Fruit fly (Drosophila melanogaster): ENCODE measurements around the gene CG5916.

Gene CG5916

DNA sequence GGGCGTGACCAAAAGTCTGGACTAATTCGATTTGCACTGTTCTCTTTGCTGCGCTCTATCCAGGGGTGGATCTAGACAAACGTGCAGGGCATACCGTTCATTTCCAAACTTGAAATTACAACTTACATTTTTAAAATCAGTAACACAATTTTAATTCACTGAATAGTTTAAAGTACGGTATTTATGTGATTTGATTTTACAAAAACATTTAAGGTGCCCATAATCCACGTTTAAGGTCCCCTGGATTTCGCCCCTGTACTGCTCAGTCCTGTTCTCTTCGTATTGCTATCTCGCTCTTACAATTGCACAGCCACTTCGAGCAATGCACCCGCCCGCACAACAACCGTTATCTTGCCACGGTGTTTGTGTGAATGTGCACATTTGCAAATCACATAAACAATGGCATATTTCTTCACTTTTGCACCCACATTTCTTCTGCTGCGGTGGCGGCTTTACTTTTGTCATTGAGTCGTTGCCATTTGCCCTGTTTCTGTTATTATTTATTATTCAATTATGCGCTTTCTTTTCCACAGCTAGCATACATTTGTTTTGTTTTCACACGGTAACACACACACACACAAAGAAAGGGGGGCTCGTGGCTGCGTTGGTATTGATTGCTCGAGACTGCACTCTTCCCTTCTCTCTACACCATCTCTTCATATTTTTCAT lies 49.0 kb upstream of the CG5916 start (continued):
- TF ChIP-seq stwl (tag; optimal IDR thresholded peaks at IDR 0.05), result peak; percentile 43
- TF ChIP-seq Sin3A (optimal IDR thresholded peaks at IDR 0.05), result no peak
- peak; percentile 72 for TF ChIP-seq Aef1 (GFP tag; IDR thresholded peaks at IDR 0.05)
- no peak for TF ChIP-seq sd (tag; optimal IDR thresholded peaks at IDR 0.05)
- TF ChIP-seq gcm (GFP tag; optimal IDR thresholded peaks at IDR 0.05), result peak; percentile 63
- TF ChIP-seq jing (GFP tag; optimal IDR thresholded peaks at IDR 0.05), result peak; percentile 60
- peak; percentile 96 for TF ChIP-seq lbe (GFP tag; optimal IDR thresholded peaks at IDR 0.05)
- TF ChIP-seq CG6689 (GFP tag; IDR thresholded peaks at IDR 0.05), result peak; percentile 85
- TF ChIP-seq CrebB (tag; optimal IDR thresholded peaks at IDR 0.05), result peak; percentile 39
- peak; percentile 66 for TF ChIP-seq ssp (GFP tag; IDR thresholded peaks at IDR 0.05)
- no peak for TF ChIP-seq bbx (GFP tag; IDR thresholded peaks at IDR 0.05; ENCODE audit: partially characterized antibody)
- peak; percentile 89 for TF ChIP-seq ci (GFP tag; IDR thresholded peaks at IDR 0.05)
- TF ChIP-seq CG43689 (GFP tag; IDR thresholded peaks at IDR 0.05), result 0 out of 2 replicates have a peak, but pooled peaks have one; percentile 15
- TF ChIP-seq jigr1 (GFP tag; IDR thresholded peaks at IDR 0.05), result peak; percentile 75; the same call in 2 of the 3 replicates
- TF ChIP-seq CG13287 (GFP tag; IDR thresholded peaks at IDR 0.05; ENCODE audit: partially characterized antibody), result no peak
- TF ChIP-seq HmgZ (tag; optimal IDR thresholded peaks at IDR 0.05), result peak; percentile 52
- TF ChIP-seq B-H1 (GFP tag; IDR thresholded peaks at IDR 0.05), result peak; percentile 53
- peak; percentile 62; the same call in 1 of the 2 replicates for TF ChIP-seq sens-2 (GFP tag; IDR thresholded peaks at IDR 0.05)
- peak; percentile 58; the same call in 1 of the 3 replicates for TF ChIP-seq gce (GFP tag; IDR thresholded peaks at IDR 0.05)
- peak; percentile 54; the same call in 1 of the 2 replicates for TF ChIP-seq CG11085 (GFP tag; IDR thresholded peaks at IDR 0.05)
- peak; percentile 62 for TF ChIP-seq CG18599 (GFP tag; optimal IDR thresholded peaks at IDR 0.05)
- TF ChIP-seq tio (GFP tag; optimal IDR thresholded peaks at IDR 0.05), result peak; percentile 20
- no peak for TF ChIP-seq crp (GFP tag; optimal IDR thresholded peaks at IDR 0.05)
- peak; percentile 60 for TF ChIP-seq ac (GFP tag; optimal IDR thresholded peaks at IDR 0.05)
- peak; percentile 70 for TF ChIP-seq Max (GFP tag; optimal IDR thresholded peaks at IDR 0.05)
- no peak for TF ChIP-seq CG13894 (tag; optimal IDR thresholded peaks at IDR 0.05)
- TF ChIP-seq hth (optimal IDR thresholded peaks at IDR 0.05), result no peak
- TF ChIP-seq Elba2 (GFP tag; optimal IDR thresholded peaks at IDR 0.05), result no peak
- no peak for TF ChIP-seq gfzf (GFP tag; optimal IDR thresholded peaks at IDR 0.05)
- peak; percentile 75 for TF ChIP-seq ind (GFP tag; optimal IDR thresholded peaks at IDR 0.05)
- peak; percentile 71 for TF ChIP-seq CG8388 (GFP tag; optimal IDR thresholded peaks at IDR 0.05)
- TF ChIP-seq salm (tag; optimal IDR thresholded peaks at IDR 0.05), result peak; percentile 60
- peak; percentile 84 for TF ChIP-seq Ptx1 (GFP tag; IDR thresholded peaks at IDR 0.05)
- TF ChIP-seq cato (GFP tag; optimal IDR thresholded peaks at IDR 0.05; ENCODE audit: borderline replicate concordance), result peak; percentile 60
- TF ChIP-seq CG12942 (GFP tag; optimal IDR thresholded peaks at IDR 0.05), result peak; percentile 45
- peak; percentile 18 for TF ChIP-seq CG4707 (GFP tag; optimal IDR thresholded peaks at IDR 0.05)
- peak; percentile 45; the same call in 2 of the 3 replicates for TF ChIP-seq knrl (GFP tag; IDR thresholded peaks at IDR 0.05; ENCODE audit: partially characterized antibody)
- TF ChIP-seq Usf (GFP tag; optimal IDR thresholded peaks at IDR 0.05), result peak; percentile 42
- TF ChIP-seq pan (optimal IDR thresholded peaks at IDR 0.05), result no peak
- peak in 1 of 2 experiments; percentile 75 for TF ChIP-seq pan (GFP tag; optimal IDR thresholded peaks at IDR 0.05 in 1 of 2, IDR thresholded peaks at IDR 0.05 in 1 of 2)
- TF ChIP-seq CG34376 (GFP tag; optimal IDR thresholded peaks at IDR 0.05), result no peak
- peak; percentile 83 for TF ChIP-seq CG9727 (GFP tag; optimal IDR thresholded peaks at IDR 0.05)
- peak; percentile 50 for TF ChIP-seq MTF-1 (GFP tag; optimal IDR thresholded peaks at IDR 0.05; ENCODE audit: borderline replicate concordance)
- no peak for TF ChIP-seq CG2129 (GFP tag; IDR thresholded peaks at IDR 0.05; ENCODE audit: partially characterized antibody)
- TF ChIP-seq CG30403 (GFP tag; optimal IDR thresholded peaks at IDR 0.05), result peak; percentile 77
- TF ChIP-seq CG4360 (GFP tag; IDR thresholded peaks at IDR 0.05), result 0 out of 2 replicates have a peak, but pooled peaks have one; percentile 44
- TF ChIP-seq CG7357 (GFP tag; IDR thresholded peaks at IDR 0.05), result peak; percentile 79; the same call in 2 of the 3 replicates
- peak; percentile 65; the same call in 1 of the 2 replicates for TF ChIP-seq dati (GFP tag; IDR thresholded peaks at IDR 0.05)
- TF ChIP-seq Eip74EF (GFP tag; optimal IDR thresholded peaks at IDR 0.05), result peak in 1 of 2 experiments; percentile 30
